Worm (Caenorhabditis elegans): ENCODE data around the gene gad-3.

DNA sequence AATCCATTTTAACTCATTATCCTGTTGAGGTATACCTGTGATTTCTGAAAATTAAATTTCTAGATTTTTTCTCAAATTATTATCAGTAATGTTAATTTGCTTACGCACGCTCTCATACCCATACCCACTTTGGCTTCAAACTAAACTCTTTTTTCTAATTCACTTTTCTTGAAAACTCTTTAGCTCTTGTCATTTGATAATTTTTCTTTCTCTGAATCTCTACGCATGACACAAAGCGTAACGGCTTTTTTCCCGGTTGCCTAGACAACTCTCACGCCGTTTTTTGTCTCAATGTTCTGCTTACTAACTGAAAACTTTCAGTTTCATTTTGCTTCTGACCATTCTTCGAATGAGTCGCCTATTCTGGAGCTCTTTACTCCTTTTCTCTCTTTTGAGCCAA lies 38.9 kb downstream of the gad-3 start, which contains the start of gene B0222.1:
- TF ChIP-seq him-1 (tag; optimal IDR thresholded peaks at IDR 0.05) (no peak), madf-10 (tag; optimal IDR thresholded peaks at IDR 0.05) (no peak), B0019.2 (GFP tag; conservative IDR thresholded peaks at IDR 0.05) (no peak), somi-1 (GFP tag; optimal IDR thresholded peaks at IDR 0.05) (no peak), ztf-25 (GFP tag; IDR thresholded peaks at IDR 0.05) (no peak), let-526 (GFP tag; IDR thresholded peaks at IDR 0.05) (no peak), ceh-40 (GFP tag; IDR thresholded peaks at IDR 0.05) (no peak), lin-40 (tag; optimal IDR thresholded peaks at IDR 0.05) (no peak), T07F8.4 (tag; optimal IDR thresholded peaks at IDR 0.05) (no peak), zim-3 (tag; optimal IDR thresholded peaks at IDR 0.05) (no peak), ceh-27 (GFP tag; optimal IDR thresholded peaks at IDR 0.05) (no peak), egl-18 (GFP tag; IDR thresholded peaks at IDR 0.05) (no peak), ama-1 (optimal IDR thresholded peaks at IDR 0.05) (no peak), ama-1 (GFP tag; optimal IDR thresholded peaks at IDR 0.05) (no peak), attf-6 (GFP tag; IDR thresholded peaks at IDR 0.05) (no peak)

Measured in whole organism, young adult.